Fruit fly (Drosophila melanogaster) whole organism, embryonic: Measurements from ENCODE around the gene CG10365.

Experiments used
- Abd-B ChIP-seq: fragments of 200-800 bp; sonication (Bioruptor generic); optimal IDR thresholded peaks from 2 replicates; lab custom pipeline; 2018; ENCODE audit warnings: missing biosample characterization, mild to moderate bottlenecking, missing genetic modification characterization, moderate library complexity
- Aef1 ChIP-seq: fragments of 200-800 bp; sonication (Bioruptor generic); IDR thresholded peaks from 3 replicates; pipeline ENCODE4 v1.3.6; 2022; ENCODE audit warnings: missing biosample characterization, missing genetic modification characterization
- CG10147 ChIP-seq: fragments of 200-800 bp; sonication (Bioruptor generic); optimal IDR thresholded peaks from 2 replicates; lab custom pipeline; 2019; ENCODE audit warnings: missing biosample characterization, mild to moderate bottlenecking, missing genetic modification characterization, moderate library complexity
- CG10366 ChIP-seq: fragments of 200-800 bp; sonication (Bioruptor generic); IDR thresholded peaks from 2 replicates; pipeline ENCODE4 v1.3.6; 2022; ENCODE audit warnings: missing biosample characterization, missing genetic modification characterization
- CG11247 ChIP-seq: fragments of 200-800 bp; sonication (Bioruptor generic); IDR thresholded peaks from 2 replicates; pipeline ENCODE4 v1.3.6; 2022; ENCODE audit warnings: missing biosample characterization, missing genetic modification characterization
- CG12104 ChIP-seq: fragments of 200-800 bp; sonication (Bioruptor generic); optimal IDR thresholded peaks from 3 replicates; lab custom pipeline; 2016; ENCODE audit warnings: missing biosample characterization, missing genetic modification characterization
- CG12219 ChIP-seq: fragments of 200-800 bp; sonication (Bioruptor generic); optimal IDR thresholded peaks from 3 replicates; lab custom pipeline; 2018; ENCODE audit warnings: missing biosample characterization, mild to moderate bottlenecking, missing genetic modification characterization
- CG1233 ChIP-seq: fragments of 200-800 bp; sonication (Bioruptor generic); optimal IDR thresholded peaks from 4 replicates; lab custom pipeline; 2018; ENCODE audit warnings: missing biosample characterization, mild to moderate bottlenecking, missing genetic modification characterization
- CG12391 ChIP-seq: fragments of 200-800 bp; sonication (Bioruptor generic); optimal IDR thresholded peaks from 3 replicates; lab custom pipeline; 2018; ENCODE audit warnings: missing biosample characterization, mild to moderate bottlenecking, missing genetic modification characterization, moderate library complexity
- CG12659 ChIP-seq: fragments of 200-800 bp; sonication (Bioruptor generic); optimal IDR thresholded peaks from 3 replicates; lab custom pipeline; 2017; ENCODE audit warnings: mild to moderate bottlenecking, missing biosample characterization, missing genetic modification reagents, missing genetic modification characterization
- CG13624 ChIP-seq: fragments of 200-800 bp; sonication (Bioruptor generic); optimal IDR thresholded peaks from 2 replicates; lab custom pipeline; 2016; ENCODE audit warnings: missing biosample characterization, missing genetic modification characterization
- CG15514 ChIP-seq: fragments of 200-800 bp; sonication (Bioruptor generic); optimal IDR thresholded peaks from 3 replicates; lab custom pipeline; 2017; ENCODE audit warnings: missing biosample characterization, missing genetic modification characterization, mild to moderate bottlenecking, moderate library complexity, missing genetic modification reagents
- CG1647 ChIP-seq: fragments of 200-800 bp; sonication (Bioruptor generic); optimal IDR thresholded peaks from 3 replicates; lab custom pipeline; 2016; ENCODE audit warnings: missing biosample characterization, missing genetic modification characterization
- CG2889 ChIP-seq: fragments of 200-800 bp; sonication (Bioruptor generic); IDR thresholded peaks from 3 replicates; pipeline ENCODE4 v1.3.6; 2022; ENCODE audit warnings: missing biosample characterization, missing genetic modification characterization
- CG31388 ChIP-seq: fragments of 200-800 bp; sonication (Bioruptor generic); optimal IDR thresholded peaks from 2 replicates; lab custom pipeline; 2016; ENCODE audit warnings: missing biosample characterization, missing genetic modification characterization
- CG32772 ChIP-seq: fragments of 200-800 bp; sonication (Bioruptor generic); IDR thresholded peaks from 2 replicates; pipeline ENCODE4 v1.3.6; 2022; ENCODE audit warnings: missing biosample characterization, missing genetic modification characterization
- CG34224 ChIP-seq: fragments of 200-800 bp; sonication (Bioruptor generic); IDR thresholded peaks from 3 replicates; pipeline ENCODE4 v1.3.6; 2022; ENCODE audit warnings: missing biosample characterization, missing genetic modification characterization; ENCODE audit not compliant: partially characterized antibody
- CG3838 ChIP-seq: fragments of 200-800 bp; sonication (Bioruptor generic); optimal IDR thresholded peaks from 3 replicates; lab custom pipeline; 2016; ENCODE audit warnings: missing biosample characterization, missing genetic modification characterization
- CG4282 ChIP-seq: fragments of 200-800 bp; sonication (Bioruptor generic); optimal IDR thresholded peaks from 2 replicates; lab custom pipeline; 2016; ENCODE audit warnings: missing biosample characterization, missing genetic modification characterization
- CG4707 ChIP-seq: fragments of 200-800 bp; sonication (Bioruptor generic); optimal IDR thresholded peaks from 2 replicates; lab custom pipeline; 2018; ENCODE audit warnings: missing biosample characterization, mild to moderate bottlenecking, missing genetic modification characterization, moderate library complexity
- CG7928 ChIP-seq: fragments of 200-800 bp; sonication (Bioruptor generic); optimal IDR thresholded peaks from 2 replicates; lab custom pipeline; 2017; ENCODE audit warnings: missing biosample characterization, mild to moderate bottlenecking, missing genetic modification characterization
- CG8765 ChIP-seq: fragments of 200-800 bp; sonication (Bioruptor generic); IDR thresholded peaks from 2 replicates; pipeline ENCODE4 v1.3.6; 2022; ENCODE audit warnings: missing biosample characterization, missing genetic modification characterization
- CG9876 ChIP-seq: fragments of 200-800 bp; sonication (Bioruptor generic); optimal IDR thresholded peaks from 2 replicates; lab custom pipeline; 2016; ENCODE audit warnings: missing biosample characterization, missing genetic modification characterization
- CTCF ChIP-seq: fragments of 200-800 bp; sonication (Bioruptor generic); optimal IDR thresholded peaks from 2 replicates; lab custom pipeline; 2017; ENCODE audit warnings: missing biosample characterization, mild to moderate bottlenecking, missing genetic modification characterization, moderate library complexity
- CkIIα-i1 ChIP-seq: fragments of 200-800 bp; sonication (Bioruptor generic); IDR thresholded peaks from 2 replicates; pipeline ENCODE4 v1.3.6; 2022; ENCODE audit warnings: missing biosample characterization, missing genetic modification characterization
- Dbx ChIP-seq: fragments of 200-800 bp; sonication (Bioruptor generic); IDR thresholded peaks from 3 replicates; pipeline ENCODE4 v1.3.6; 2022; ENCODE audit warnings: missing biosample characterization, missing genetic modification characterization
- Dek ChIP-seq: fragments of 200-800 bp; sonication (Bioruptor generic); optimal IDR thresholded peaks from 3 replicates; lab custom pipeline; 2019; ENCODE audit warnings: missing biosample characterization, mild to moderate bottlenecking, missing genetic modification characterization, moderate library complexity
- Eip74EF ChIP-seq, 2 experiments: fragments of 200-800 bp in 1 of 2; fragments of >200 bp in 1 of 2; sonication (Bioruptor generic) in 1 of 2; optimal IDR thresholded peaks; 2 replicates each; lab custom pipeline; 2017 to 2019; ENCODE audit warnings: missing biosample characterization in 2 of 2, missing genetic modification characterization in 2 of 2, mild to moderate bottlenecking in 1 of 2, moderate library complexity in 1 of 2
- Fer1 ChIP-seq: fragments of 200-800 bp; sonication (Bioruptor generic); optimal IDR thresholded peaks from 2 replicates; lab custom pipeline; 2017; ENCODE audit warnings: missing biosample characterization, mild to moderate bottlenecking, missing genetic modification characterization
- Mrtf ChIP-seq: fragments of 200-800 bp; sonication (Bioruptor generic); IDR thresholded peaks from 3 replicates; pipeline ENCODE4 v1.3.6; 2022; ENCODE audit warnings: missing biosample characterization, missing genetic modification characterization
- Oli ChIP-seq: fragments of 200-800 bp; sonication (Bioruptor generic); optimal IDR thresholded peaks from 2 replicates; lab custom pipeline; 2018; ENCODE audit warnings: missing biosample characterization, mild to moderate bottlenecking, missing genetic modification characterization, moderate library complexity
- Scr ChIP-seq: fragments of 200-800 bp; sonication (Bioruptor generic); IDR thresholded peaks from 2 replicates; pipeline ENCODE4 v1.3.6; 2022; ENCODE audit warnings: missing biosample characterization, missing genetic modification characterization; ENCODE audit not compliant: partially characterized antibody
- Trl ChIP-seq, 3 experiments: fragments of >200 bp in 2 of 3; fragments of 200-800 bp in 1 of 3; sonication (Bioruptor generic) in 1 of 3; optimal IDR thresholded peaks; 2 replicates in 1 of 3; 3 replicates in 2 of 3; lab custom pipeline; 2016 to 2017; ENCODE audit warnings: missing biosample characterization in 1 of 3, missing genetic modification characterization in 1 of 3
- ara ChIP-seq: fragments of 200-800 bp; sonication (Bioruptor generic); IDR thresholded peaks from 2 replicates; pipeline ENCODE4 v1.3.6; 2022; ENCODE audit warnings: missing biosample characterization, missing genetic modification characterization
- cato ChIP-seq: fragments of 200-800 bp; sonication (Bioruptor generic); optimal IDR thresholded peaks from 2 replicates; lab custom pipeline; 2016; ENCODE audit warnings: missing biosample characterization, missing genetic modification characterization, borderline replicate concordance
- crol ChIP-seq: fragments of 200-800 bp; sonication (Bioruptor generic); IDR thresholded peaks from 2 replicates; pipeline ENCODE4 v1.3.6; 2022; ENCODE audit warnings: missing biosample characterization, missing genetic modification characterization
- gt ChIP-seq: fragments of 200-800 bp; sonication (Bioruptor generic); IDR thresholded peaks from 2 replicates; pipeline ENCODE4 v1.3.6; 2022; ENCODE audit warnings: missing biosample characterization, missing genetic modification characterization
- ind ChIP-seq: fragments of 200-800 bp; sonication (Bioruptor generic); optimal IDR thresholded peaks from 3 replicates; lab custom pipeline; 2016; ENCODE audit warnings: missing biosample characterization, missing genetic modification characterization
- inv ChIP-seq: fragments of 200-800 bp; sonication (Bioruptor generic); IDR thresholded peaks from 2 replicates; pipeline ENCODE4 v1.3.6; 2022; ENCODE audit warnings: missing biosample characterization, missing genetic modification characterization; ENCODE audit not compliant: partially characterized antibody
- lov ChIP-seq, 2 experiments: fragments of 200-800 bp in 1 of 2; fragments of >200 bp in 1 of 2; sonication (Bioruptor generic) in 1 of 2; IDR thresholded peaks in 1 of 2; optimal IDR thresholded peaks in 1 of 2; 2 replicates in 1 of 2; 3 replicates in 1 of 2; pipeline versions ENCODE4 v1.3.6 to Lab custom; 2017 to 2022; ENCODE audit warnings: missing biosample characterization in 1 of 2, missing genetic modification characterization in 1 of 2
- pho ChIP-seq: fragments of 200-800 bp; sonication (Bioruptor generic); optimal IDR thresholded peaks from 2 replicates; lab custom pipeline; 2016; ENCODE audit warnings: missing biosample characterization, missing genetic modification characterization
- pita ChIP-seq: fragments of 200-800 bp; sonication (Bioruptor generic); optimal IDR thresholded peaks from 2 replicates; lab custom pipeline; 2017; ENCODE audit warnings: missing biosample characterization, mild to moderate bottlenecking, missing genetic modification characterization
- pnt ChIP-seq: fragments of 200-800 bp; sonication (Bioruptor generic); optimal IDR thresholded peaks from 3 replicates; lab custom pipeline; 2016; ENCODE audit warnings: missing biosample characterization, missing genetic modification characterization
- sqz ChIP-seq: fragments of 200-800 bp; sonication (Bioruptor generic); optimal IDR thresholded peaks from 3 replicates; lab custom pipeline; 2018; ENCODE audit warnings: missing biosample characterization, mild to moderate bottlenecking, missing genetic modification characterization
- stc ChIP-seq: fragments of 200-800 bp; sonication (Bioruptor generic); IDR thresholded peaks from 2 replicates; pipeline ENCODE4 v1.3.6; 2022; ENCODE audit warnings: missing biosample characterization, missing genetic modification characterization
- tap ChIP-seq: fragments of 200-800 bp; optimal IDR thresholded peaks from 3 replicates; lab custom pipeline; 2019; ENCODE audit warnings: missing biosample characterization, mild to moderate bottlenecking, missing genetic modification characterization, moderate library complexity
- vvl ChIP-seq: fragments of 200-800 bp; sonication (Bioruptor generic); IDR thresholded peaks from 2 replicates; pipeline ENCODE4 v1.3.6; 2022; ENCODE audit warnings: missing biosample characterization, missing genetic modification characterization
- wor ChIP-seq: fragments of 200-800 bp; sonication (Bioruptor generic); IDR thresholded peaks from 2 replicates; pipeline ENCODE4 v1.3.6; 2022; ENCODE audit warnings: missing biosample characterization, missing genetic modification characterization
- zen ChIP-seq: fragments of 200-800 bp; sonication (Bioruptor generic); optimal IDR thresholded peaks from 3 replicates; lab custom pipeline; 2018; ENCODE audit warnings: missing biosample characterization, mild to moderate bottlenecking, missing genetic modification characterization, moderate library complexity

The CG10365 gene

DNA sequence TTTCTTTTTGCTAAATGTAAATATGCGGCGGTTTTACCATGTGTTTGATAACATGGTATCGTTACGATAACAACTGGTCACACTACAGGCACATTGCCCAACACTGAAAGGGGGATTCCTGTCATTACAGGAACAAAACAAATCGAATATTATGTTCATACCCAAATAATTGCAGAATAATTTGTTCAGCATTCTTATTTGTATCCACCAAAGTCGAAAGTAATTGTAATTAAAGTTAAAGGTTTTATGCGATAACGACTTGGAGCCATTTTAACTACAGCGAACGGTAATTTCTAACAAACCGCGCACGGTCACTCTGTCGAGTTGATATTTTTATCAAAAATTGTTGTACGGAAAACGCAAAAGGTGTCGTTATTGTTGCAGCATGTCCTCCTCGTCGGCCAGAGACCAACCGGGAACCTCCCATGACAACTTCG lies 44.3 kb downstream of the CG10365 start, which contains the start of the genes CG10214 and CG10375 (continued):
- peak; percentile 27 for TF ChIP-seq CG12219 (GFP tag; lab: Kevin White, UChicago)
- peak; percentile 52 for TF ChIP-seq Scr
- peak; percentile 75 for TF ChIP-seq Abd-B
- TF ChIP-seq Eip74EF (GFP tag; optimal IDR thresholded peaks at IDR 0.05; lab: Kevin White, UChicago) = peak in 1 of 2 experiments; percentile 25
- peak; percentile 84 for TF ChIP-seq vvl (GFP tag; lab: Robert Waterston, UW)
- TF ChIP-seq CG34224 (GFP tag; lab: Robert Waterston, UW) = no peak; the same call in 2 of the 3 replicates
- no peak for TF ChIP-seq lov (optimal IDR thresholded peaks at IDR 0.05; lab: Kevin White, UChicago)
- peak; percentile 74; the same call in 1 of the 3 replicates for TF ChIP-seq lov (GFP tag; IDR thresholded peaks at IDR 0.05; lab: Robert Waterston, UW)
- TF ChIP-seq CG2889 (GFP tag; lab: Robert Waterston, UW) = 0 out of 3 replicates have a peak, but pooled peaks have one; percentile 36
- TF ChIP-seq CkIIα-i1 = no peak
- TF ChIP-seq cato (GFP tag; lab: Kevin White, UChicago) = peak; percentile 69
- no peak for TF ChIP-seq pita (GFP tag; lab: Kevin White, UChicago)
- peak; percentile 63 for TF ChIP-seq CG4282
- peak; percentile 41 for TF ChIP-seq CTCF
- no peak for TF ChIP-seq crol
- TF ChIP-seq CG1233 = peak; percentile 49
- peak; percentile 23 for TF ChIP-seq Dek (tag; lab: Kevin White, UChicago)
- TF ChIP-seq Fer1 = peak; percentile 82
- no peak for TF ChIP-seq sqz (GFP tag; lab: Kevin White, UChicago)
- peak; percentile 34 for TF ChIP-seq CG3838 (GFP tag; lab: Kevin White, UChicago)
- peak; percentile 92 for TF ChIP-seq CG12659 (GFP tag; lab: Kevin White, UChicago)
- TF ChIP-seq CG1647 = peak; percentile 82
- no peak for TF ChIP-seq Trl (optimal IDR thresholded peaks at IDR 0.05; lab: Kevin White, UChicago)
- TF ChIP-seq Trl (GFP tag; optimal IDR thresholded peaks at IDR 0.05; lab: Kevin White, UChicago) = peak; percentile 88
- TF ChIP-seq pho (GFP tag; lab: Kevin White, UChicago) = peak; percentile 81
- TF ChIP-seq CG31388 (GFP tag; lab: Kevin White, UChicago) = peak; percentile 54
- no peak for TF ChIP-seq inv (GFP tag; lab: Robert Waterston, UW)
- TF ChIP-seq CG11247 (GFP tag; lab: Robert Waterston, UW) = 0 out of 2 replicates have a peak, but pooled peaks have one; percentile 37
- TF ChIP-seq zen (tag; lab: Kevin White, UChicago) = peak; percentile 78
- TF ChIP-seq CG9876 (GFP tag; lab: Kevin White, UChicago) = peak; percentile 74
- TF ChIP-seq tap (tag; lab: Kevin White, UChicago) = peak; percentile 58
- TF ChIP-seq CG15514 (GFP tag; lab: Kevin White, UChicago) = peak; percentile 72
- TF ChIP-seq Oli (tag; lab: Kevin White, UChicago) = peak; percentile 35
- 0 out of 2 replicates have a peak, but pooled peaks have one; percentile 29 for TF ChIP-seq CG8765
- TF ChIP-seq CG12104 = peak; percentile 27
- peak; percentile 54 for TF ChIP-seq pnt (GFP tag; lab: Kevin White, UChicago)
- TF ChIP-seq wor = peak; percentile 44; the same call in 1 of the 2 replicates
- peak; percentile 73; the same call in 2 of the 3 replicates for TF ChIP-seq Dbx
- peak; percentile 26; the same call in 1 of the 3 replicates for TF ChIP-seq Aef1 (GFP tag; lab: Robert Waterston, UW)
- peak; percentile 80 for TF ChIP-seq ind (GFP tag; lab: Kevin White, UChicago)
- TF ChIP-seq ara (GFP tag; lab: Robert Waterston, UW) = peak; percentile 10; the same call in 1 of the 2 replicates
- TF ChIP-seq CG10147 = peak; percentile 58
- no peak for TF ChIP-seq gt (GFP tag; lab: Robert Waterston, UW)
- peak; percentile 86 for TF ChIP-seq CG12391 (tag; lab: Kevin White, UChicago)
- peak; percentile 11 for TF ChIP-seq CG7928
- TF ChIP-seq CG32772 (GFP tag; lab: Robert Waterston, UW) = peak; percentile 48; the same call in 1 of the 2 replicates
- peak; percentile 89 for TF ChIP-seq CG13624
- TF ChIP-seq Mrtf (GFP tag; lab: Robert Waterston, UW) = no peak
- TF ChIP-seq CG4707 = peak; percentile 17
- peak; percentile 42; the same call in 1 of the 2 replicates for TF ChIP-seq CG10366 (GFP tag; lab: Robert Waterston, UW)
- 0 out of 2 replicates have a peak, but pooled peaks have one; percentile 21 for TF ChIP-seq stc (GFP tag; lab: Robert Waterston, UW)
